Worm (Caenorhabditis elegans) whole organism, L1 larva: ENCODE results near the gene F22F7.3.

Source experiments
- C16A3.4 ChIP-seq: fragments of 150-350 bp; optimal IDR thresholded peaks from 2 replicates; lab custom pipeline; 2014; ENCODE audit warnings: missing biosample characterization, missing genetic modification characterization
- Y116A8C.19 ChIP-seq: sonication (generic microtip); optimal IDR thresholded peaks from 2 replicates; lab custom pipeline; 2016; ENCODE audit warnings: missing compliant biosample characterization, missing genetic modification characterization, borderline replicate concordance
- alr-1 ChIP-seq: fragments of 200-800 bp; sonication (Bioruptor generic); optimal IDR thresholded peaks from 2 replicates; lab custom pipeline; 2018; ENCODE audit warnings: borderline replicate concordance, mild to moderate bottlenecking, missing genetic modification characterization, missing compliant biosample characterization
- aly-2 ChIP-seq: fragments of 150-350 bp; optimal IDR thresholded peaks from 2 replicates; lab custom pipeline; 2014; ENCODE audit warnings: missing biosample characterization, missing genetic modification characterization
- blmp-1 ChIP-seq: fragments of 150-350 bp; optimal IDR thresholded peaks from 2 replicates; lab custom pipeline; 2014; ENCODE audit warnings: missing biosample characterization, missing genetic modification characterization
- ceh-63 ChIP-seq: fragments of 200-800 bp; sonication (Bioruptor generic); optimal IDR thresholded peaks from 2 replicates; lab custom pipeline; 2018; ENCODE audit warnings: mild to moderate bottlenecking, missing genetic modification characterization, missing compliant biosample characterization
- ceh-8 ChIP-seq: fragments of 200-800 bp; sonication (Bioruptor generic); optimal IDR thresholded peaks from 2 replicates; lab custom pipeline; 2018; ENCODE audit warnings: mild to moderate bottlenecking, missing genetic modification characterization, moderate library complexity, missing compliant biosample characterization
- ceh-82 ChIP-seq, 3 experiments: fragments of 150-350 bp in 1 of 3; sonication (generic microtip) in 2 of 3; optimal IDR thresholded peaks; 2 replicates each; lab custom pipeline; 2014 to 2017; ENCODE audit warnings: missing biosample characterization in 3 of 3, missing genetic modification characterization in 3 of 3
- ceh-88 ChIP-seq: fragments of 200-800 bp; sonication (Bioruptor generic); IDR thresholded peaks from 2 replicates; pipeline ENCODE4 v1.3.6; 2022; ENCODE audit warnings: missing genetic modification characterization, missing compliant biosample characterization
- dpl-1 ChIP-seq, 3 experiments: fragments of 150-350 bp in 2 of 3; sonication (generic microtip) in 1 of 3; optimal IDR thresholded peaks; 2 replicates each; lab custom pipeline; 2014 to 2017; ENCODE audit warnings: missing biosample characterization in 3 of 3, missing genetic modification characterization in 3 of 3, missing genetic modification reagents in 3 of 3
- dsc-1 ChIP-seq: sonication (generic microtip); optimal IDR thresholded peaks from 2 replicates; lab custom pipeline; 2016; ENCODE audit warnings: mild to moderate bottlenecking, missing genetic modification characterization, missing compliant biosample characterization
- efl-1 ChIP-seq, 4 experiments: fragments of 150-350 bp; optimal IDR thresholded peaks in 3 of 4; peaks in 1 of 4; 1 replicate in 1 of 4; 2 replicates in 3 of 4; lab custom pipeline; 2014; ENCODE audit warnings: missing biosample characterization in 2 of 4, missing genetic modification characterization in 2 of 4, missing genetic modification reagents in 2 of 4
- egl-13 ChIP-seq: sonication (generic microtip); optimal IDR thresholded peaks from 2 replicates; lab custom pipeline; 2016; ENCODE audit warnings: missing genotype, missing genetic modification reagents, missing genetic modification characterization, missing compliant biosample characterization
- egl-27 ChIP-seq, 2 experiments: fragments of 150-350 bp in 1 of 2; sonication (generic microtip); optimal IDR thresholded peaks; 3 replicates each; lab custom pipeline; 2017 to 2018; ENCODE audit warnings: missing biosample characterization in 2 of 2, missing genetic modification characterization in 2 of 2, missing genetic modification reagents in 2 of 2
- ets-5 ChIP-seq: fragments of 200-800 bp; sonication (Bioruptor generic); IDR thresholded peaks from 2 replicates; pipeline ENCODE4 v1.3.6; 2022; ENCODE audit warnings: missing genetic modification characterization, missing compliant biosample characterization
- fkh-8 ChIP-seq: sonication (generic microtip); optimal IDR thresholded peaks from 2 replicates; lab custom pipeline; 2016; ENCODE audit warnings: mild to moderate bottlenecking, missing genetic modification characterization, missing compliant biosample characterization
- hlh-17 ChIP-seq: fragments of 200-800 bp; sonication (Bioruptor generic); optimal IDR thresholded peaks from 2 replicates; lab custom pipeline; 2018; ENCODE audit warnings: missing genetic modification characterization, mild to moderate bottlenecking, missing compliant biosample characterization, moderate library complexity, borderline replicate concordance
- hlh-4 ChIP-seq: sonication (generic microtip); optimal IDR thresholded peaks from 2 replicates; lab custom pipeline; 2016; ENCODE audit warnings: mild to moderate bottlenecking, missing genetic modification characterization, missing compliant biosample characterization
- hpl-2 ChIP-seq: fragments of 150-350 bp; optimal IDR thresholded peaks from 2 replicates; lab custom pipeline; 2014; ENCODE audit warnings: missing biosample characterization, missing genetic modification reagents, missing genetic modification characterization
- irx-1 ChIP-seq: sonication (generic microtip); optimal IDR thresholded peaks from 2 replicates; lab custom pipeline; 2016; ENCODE audit warnings: missing genetic modification characterization, missing compliant biosample characterization
- jun-1 ChIP-seq: fragments of 150-350 bp; optimal IDR thresholded peaks from 2 replicates; lab custom pipeline; 2014; ENCODE audit warnings: missing biosample characterization, missing genetic modification reagents, missing genetic modification characterization
- lin-13 ChIP-seq: fragments of 150-350 bp; optimal IDR thresholded peaks from 2 replicates; lab custom pipeline; 2014; ENCODE audit warnings: missing biosample characterization, missing genetic modification reagents, missing genetic modification characterization
- lin-14 ChIP-seq: fragments of 200-800 bp; sonication (Bioruptor generic); optimal IDR thresholded peaks from 2 replicates; lab custom pipeline; 2018; ENCODE audit warnings: mild to moderate bottlenecking, missing genetic modification characterization, moderate library complexity, missing compliant biosample characterization
- lin-15B ChIP-seq: fragments of 150-350 bp; sonication (generic microtip); optimal IDR thresholded peaks from 3 replicates; lab custom pipeline; 2014; ENCODE audit warnings: missing biosample characterization, missing genetic modification characterization
- lin-39 ChIP-seq: fragments of 150-350 bp; optimal IDR thresholded peaks from 2 replicates; lab custom pipeline; 2014; ENCODE audit warnings: missing biosample characterization, missing genetic modification reagents, missing genetic modification characterization
- lsy-2 ChIP-seq, 2 experiments: fragments of 150-350 bp; optimal IDR thresholded peaks; 2 replicates each; lab custom pipeline; 2014; ENCODE audit warnings: missing biosample characterization in 2 of 2, missing genetic modification characterization in 2 of 2
- mdl-1 ChIP-seq, 2 experiments: fragments of 150-350 bp; optimal IDR thresholded peaks; 2 replicates each; lab custom pipeline; 2014 to 2017; ENCODE audit warnings: missing biosample characterization in 2 of 2, missing genetic modification characterization in 2 of 2, inconsistent platforms in 1 of 2
- mef-2 ChIP-seq: fragments of 150-350 bp; optimal IDR thresholded peaks from 2 replicates; lab custom pipeline; 2014; ENCODE audit warnings: missing biosample characterization, missing genetic modification characterization
- mep-1 ChIP-seq: fragments of 150-350 bp; optimal IDR thresholded peaks from 2 replicates; lab custom pipeline; 2014; ENCODE audit warnings: missing biosample characterization, missing genetic modification characterization
- nhr-11 ChIP-seq: fragments of 150-350 bp; optimal IDR thresholded peaks from 2 replicates; lab custom pipeline; 2014; ENCODE audit warnings: missing biosample characterization, missing genetic modification characterization
- nhr-20 ChIP-seq: sonication (generic microtip); optimal IDR thresholded peaks from 2 replicates; lab custom pipeline; 2016; ENCODE audit warnings: mild to moderate bottlenecking, missing genetic modification characterization, missing compliant biosample characterization
- nhr-237 ChIP-seq: fragments of 150-350 bp; optimal IDR thresholded peaks from 2 replicates; lab custom pipeline; 2014; ENCODE audit warnings: missing biosample characterization, missing genetic modification characterization
- nhr-47 ChIP-seq: sonication (generic microtip); optimal IDR thresholded peaks from 2 replicates; lab custom pipeline; 2016; ENCODE audit warnings: mild to moderate bottlenecking, missing genetic modification characterization, moderate library complexity, missing compliant biosample characterization
- nhr-71 ChIP-seq: sonication (generic microtip); optimal IDR thresholded peaks from 2 replicates; lab custom pipeline; 2016; ENCODE audit warnings: mild to moderate bottlenecking, missing genetic modification characterization, moderate library complexity, missing compliant biosample characterization
- nhr-76 ChIP-seq: sonication (generic microtip); optimal IDR thresholded peaks from 2 replicates; lab custom pipeline; 2017; ENCODE audit warnings: missing biosample characterization, missing genetic modification characterization
- nhr-77 ChIP-seq: fragments of 150-350 bp; optimal IDR thresholded peaks from 2 replicates; lab custom pipeline; 2014; ENCODE audit warnings: missing biosample characterization, missing genetic modification characterization
- nhr-84 ChIP-seq: sonication (generic microtip); optimal IDR thresholded peaks from 2 replicates; lab custom pipeline; 2017; ENCODE audit warnings: missing biosample characterization, missing genetic modification characterization
- nhr-85 ChIP-seq: sonication (generic microtip); peaks from one replicate; lab custom pipeline; 2016; ENCODE audit warnings: missing genetic modification characterization, inconsistent platforms, missing compliant biosample characterization
- pqm-1 ChIP-seq: sonication (generic microtip); optimal IDR thresholded peaks from 3 replicates; lab custom pipeline; 2017; ENCODE audit warnings: missing biosample characterization, missing genetic modification characterization
- rnt-1 ChIP-seq: sonication (generic microtip); optimal IDR thresholded peaks from 2 replicates; lab custom pipeline; 2016; ENCODE audit warnings: mild to moderate bottlenecking, missing genetic modification characterization, moderate library complexity, missing compliant biosample characterization
- skn-1 ChIP-seq: fragments of 150-350 bp; optimal IDR thresholded peaks from 2 replicates; lab custom pipeline; 2014; ENCODE audit warnings: missing biosample characterization, missing genetic modification characterization
- sox-4 ChIP-seq: sonication (generic microtip); optimal IDR thresholded peaks from 2 replicates; lab custom pipeline; 2016; ENCODE audit warnings: missing genetic modification characterization, missing compliant biosample characterization
- sptf-1 ChIP-seq: fragments of 150-350 bp; optimal IDR thresholded peaks from 2 replicates; lab custom pipeline; 2014; ENCODE audit warnings: missing biosample characterization, missing genetic modification characterization
- sup-37 ChIP-seq: fragments of 200-800 bp; sonication (Bioruptor generic); optimal IDR thresholded peaks from 2 replicates; lab custom pipeline; 2018; ENCODE audit warnings: mild to moderate bottlenecking, missing genetic modification characterization, missing compliant biosample characterization
- swsn-7 ChIP-seq: sonication (generic microtip); optimal IDR thresholded peaks from 2 replicates; lab custom pipeline; 2016; ENCODE audit warnings: missing genetic modification characterization, missing compliant biosample characterization
- tlp-1 ChIP-seq: fragments of 150-350 bp; optimal IDR thresholded peaks from 2 replicates; lab custom pipeline; 2014; ENCODE audit warnings: missing biosample characterization, missing genetic modification characterization
- unc-130 ChIP-seq: fragments of 150-350 bp; optimal IDR thresholded peaks from 2 replicates; lab custom pipeline; 2017; ENCODE audit warnings: missing biosample characterization, missing genetic modification characterization, inconsistent platforms
- unc-30 ChIP-seq: sonication (generic microtip); optimal IDR thresholded peaks from 2 replicates; lab custom pipeline; 2017; ENCODE audit warnings: missing biosample characterization, missing genetic modification characterization
- unc-62 ChIP-seq: fragments of 150-350 bp; optimal IDR thresholded peaks from 2 replicates; lab custom pipeline; 2014; ENCODE audit warnings: missing biosample characterization, missing genetic modification reagents, missing genetic modification characterization
- vab-15 ChIP-seq: sonication (generic microtip); optimal IDR thresholded peaks from 2 replicates; lab custom pipeline; 2017; ENCODE audit warnings: missing genotype, mild to moderate bottlenecking, missing genetic modification characterization, missing compliant biosample characterization
- xbp-1 ChIP-seq: sonication (generic microtip); optimal IDR thresholded peaks from 2 replicates; lab custom pipeline; 2016; ENCODE audit warnings: missing genetic modification characterization, missing compliant biosample characterization
- zag-1 ChIP-seq: fragments of 150-350 bp; optimal IDR thresholded peaks from 2 replicates; lab custom pipeline; 2014; ENCODE audit warnings: missing biosample characterization, missing genetic modification characterization
- ztf-11 ChIP-seq, 2 experiments: sonication (generic microtip); optimal IDR thresholded peaks; 2 replicates each; lab custom pipeline; 2016 to 2017; ENCODE audit warnings: missing genetic modification characterization in 2 of 2, missing biosample characterization in 1 of 2, missing compliant biosample characterization in 1 of 2

F22F7.3 gene

DNA sequence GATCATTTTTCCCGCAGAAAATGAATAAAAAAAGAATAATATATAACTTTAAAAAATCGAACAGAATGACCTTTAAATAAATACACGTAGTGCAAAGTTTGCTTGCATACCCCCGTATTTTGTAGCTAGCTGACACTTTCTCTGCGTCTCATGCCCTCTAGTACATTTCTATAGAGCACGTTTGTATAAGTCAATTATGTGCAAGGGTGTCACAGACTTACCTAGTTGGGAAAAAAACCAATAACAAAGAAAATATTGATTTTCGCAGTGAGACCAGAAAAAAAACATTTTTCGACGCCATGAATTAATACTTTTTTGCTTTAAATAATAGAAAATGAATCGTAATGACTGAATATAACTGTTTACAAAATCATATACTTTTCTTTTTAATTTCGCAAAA is 1.2 kb upstream of the F22F7.3 start, which contains the start of gene ckb-4 (continued):
- TF ChIP-seq dsc-1 (tag; lab: Kevin White, UChicago) (no peak), sox-4 (no peak), hlh-17 (GFP tag; lab: Kevin White, UChicago) (no peak), nhr-85 (peak; percentile 47), ets-5 (GFP tag; lab: Robert Waterston, UW) (no peak), tlp-1 (tag; lab: Kevin White, UChicago) (no peak), mef-2 (tag; lab: Kevin White, UChicago) (no peak), ceh-63 (no peak), ceh-82 (tag; optimal IDR thresholded peaks at IDR 0.05; lab: Kevin White, UChicago) (peak in 1 of 3 experiments; percentile 46), mdl-1 (tag; optimal IDR thresholded peaks at IDR 0.05; lab: Kevin White, UChicago) (no peak), pqm-1 (no peak), rnt-1 (tag; lab: Kevin White, UChicago) (peak; percentile 5), nhr-77 (peak; percentile 15), nhr-71 (tag; lab: Kevin White, UChicago) (no peak), hpl-2 (no peak), C16A3.4 (tag; lab: Kevin White, UChicago) (peak; percentile 30), nhr-237 (tag; lab: Kevin White, UChicago) (no peak), lin-13 (GFP tag; lab: Kevin White, UChicago) (peak; percentile 13), alr-1 (no peak), ceh-88 (GFP tag; lab: Robert Waterston, UW) (no peak), dpl-1 (GFP tag; optimal IDR thresholded peaks at IDR 0.05; lab: Kevin White, UChicago) (peak; percentile 9 to 69 (median 29)), nhr-11 (no peak), irx-1 (no peak), jun-1 (no peak), mep-1 (no peak), nhr-76 (no peak), ztf-11 (tag; optimal IDR thresholded peaks at IDR 0.05; lab: Kevin White, UChicago) (no peak), efl-1 (optimal IDR thresholded peaks at IDR 0.05; lab: Kevin White, UChicago) (peak; percentile 59 to 70), efl-1 (GFP tag; optimal IDR thresholded peaks at IDR 0.05 in 1 of 2; lab: Kevin White, UChicago) (peak; percentile 54 to 85), egl-13 (tag; lab: Kevin White, UChicago) (no peak), nhr-47 (no peak), blmp-1 (tag; lab: Kevin White, UChicago) (peak; percentile 16), sptf-1 (tag; lab: Kevin White, UChicago) (no peak), nhr-20 (tag; lab: Kevin White, UChicago) (peak; percentile 42), ceh-8 (GFP tag; lab: Kevin White, UChicago) (no peak), nhr-84 (tag; lab: Kevin White, UChicago) (no peak), lsy-2 (tag; optimal IDR thresholded peaks at IDR 0.05; lab: Kevin White, UChicago) (no peak), unc-62 (GFP tag; lab: Kevin White, UChicago) (no peak), zag-1 (tag; lab: Kevin White, UChicago) (no peak), skn-1 (tag; lab: Kevin White, UChicago) (peak; percentile 11), lin-15B (tag; lab: Kevin White, UChicago) (peak; percentile 41), sup-37 (GFP tag; lab: Kevin White, UChicago) (no peak), lin-14 (no peak), unc-130 (no peak), lin-39 (tag; lab: Kevin White, UChicago) (no peak), fkh-8 (no peak), egl-27 (tag; optimal IDR thresholded peaks at IDR 0.05; lab: Kevin White, UChicago) (no peak), unc-30 (tag; lab: Kevin White, UChicago) (no peak), swsn-7 (no peak), vab-15 (tag; lab: Kevin White, UChicago) (peak; percentile 11), xbp-1 (tag; lab: Kevin White, UChicago) (peak; percentile 26), Y116A8C.19 (tag; lab: Kevin White, UChicago) (no peak), aly-2 (tag; lab: Kevin White, UChicago) (no peak), hlh-4 (no peak)
